Fruit fly (Drosophila melanogaster) whole organism, embryonic: Measurements from ENCODE around the gene STUB1.

Experiments
- Asciz ChIP-seq: fragments of 200-800 bp; sonication (Bioruptor generic); optimal IDR thresholded peaks from 2 replicates; lab custom pipeline; 2017; ENCODE audit warnings: missing biosample characterization, mild to moderate bottlenecking, missing genetic modification characterization, missing genetic modification reagents
- Atf-2 ChIP-seq: fragments of 200-800 bp; sonication (Bioruptor generic); optimal IDR thresholded peaks from 2 replicates; lab custom pipeline; 2016; ENCODE audit warnings: missing biosample characterization, missing genetic modification characterization
- Bgb ChIP-seq: fragments of 200-800 bp; sonication (Bioruptor generic); IDR thresholded peaks from 2 replicates; pipeline ENCODE4 v1.3.6; 2022; ENCODE audit warnings: missing biosample characterization, missing genetic modification characterization; ENCODE audit not compliant: partially characterized antibody
- CG10565 ChIP-seq: fragments of 200-800 bp; sonication (Bioruptor generic); optimal IDR thresholded peaks from 3 replicates; lab custom pipeline; 2016; ENCODE audit warnings: missing biosample characterization, mild to moderate bottlenecking, missing genetic modification characterization
- CG10654 ChIP-seq: fragments of 200-800 bp; sonication (Bioruptor generic); optimal IDR thresholded peaks from 2 replicates; lab custom pipeline; 2016; ENCODE audit warnings: missing biosample characterization, missing genetic modification characterization
- CG12071 ChIP-seq: fragments of 200-800 bp; sonication (Bioruptor generic); optimal IDR thresholded peaks from 3 replicates; lab custom pipeline; 2018; ENCODE audit warnings: missing biosample characterization, mild to moderate bottlenecking, missing genetic modification characterization
- CG12155 ChIP-seq: fragments of 200-800 bp; sonication (Bioruptor generic); optimal IDR thresholded peaks from 3 replicates; lab custom pipeline; 2016; ENCODE audit warnings: missing biosample characterization, missing genetic modification characterization
- CG12744 ChIP-seq: fragments of 200-800 bp; sonication (Bioruptor generic); optimal IDR thresholded peaks from 2 replicates; lab custom pipeline; 2016; ENCODE audit warnings: missing biosample characterization, missing genetic modification characterization
- CG13296 ChIP-seq: fragments of 200-800 bp; sonication (Bioruptor generic); optimal IDR thresholded peaks from 3 replicates; lab custom pipeline; 2018; ENCODE audit warnings: missing biosample characterization, mild to moderate bottlenecking, missing genetic modification characterization
- CG14710 ChIP-seq: fragments of 200-800 bp; sonication (Bioruptor generic); optimal IDR thresholded peaks from 3 replicates; lab custom pipeline; 2019; ENCODE audit warnings: missing biosample characterization, mild to moderate bottlenecking, missing genetic modification characterization, moderate library complexity
- CG14965 ChIP-seq: fragments of 200-800 bp; sonication (Bioruptor generic); optimal IDR thresholded peaks from 2 replicates; lab custom pipeline; 2016; ENCODE audit warnings: missing biosample characterization, missing genetic modification characterization, borderline replicate concordance
- CG15514 ChIP-seq: fragments of 200-800 bp; sonication (Bioruptor generic); optimal IDR thresholded peaks from 3 replicates; lab custom pipeline; 2017; ENCODE audit warnings: missing biosample characterization, missing genetic modification characterization, mild to moderate bottlenecking, moderate library complexity, missing genetic modification reagents
- CG15601 ChIP-seq: fragments of 200-800 bp; sonication (Bioruptor generic); optimal IDR thresholded peaks from 3 replicates; lab custom pipeline; 2019; ENCODE audit warnings: missing biosample characterization, mild to moderate bottlenecking, missing genetic modification characterization, moderate library complexity
- CG15696 ChIP-seq: fragments of 200-800 bp; sonication (Bioruptor generic); optimal IDR thresholded peaks from 2 replicates; lab custom pipeline; 2019; ENCODE audit warnings: missing biosample characterization, mild to moderate bottlenecking, missing genetic modification characterization, moderate library complexity
- CG1602 ChIP-seq: fragments of 200-800 bp; sonication (Bioruptor generic); optimal IDR thresholded peaks from 3 replicates; lab custom pipeline; 2016; ENCODE audit warnings: missing biosample characterization, missing genetic modification characterization
- CG16815 ChIP-seq: fragments of 200-800 bp; sonication (Bioruptor generic); optimal IDR thresholded peaks from 3 replicates; lab custom pipeline; 2017; ENCODE audit warnings: missing biosample characterization, mild to moderate bottlenecking, missing genetic modification characterization
- CG17385 ChIP-seq: fragments of 200-800 bp; sonication (Bioruptor generic); optimal IDR thresholded peaks from 3 replicates; lab custom pipeline; 2018; ENCODE audit warnings: missing biosample characterization, mild to moderate bottlenecking, missing genetic modification characterization
- CG17802 ChIP-seq: fragments of 200-800 bp; sonication (Bioruptor generic); optimal IDR thresholded peaks from 2 replicates; lab custom pipeline; 2018; ENCODE audit warnings: missing biosample characterization, mild to moderate bottlenecking, missing genetic modification characterization, moderate library complexity
- CG30020 ChIP-seq: fragments of 200-800 bp; optimal IDR thresholded peaks from 2 replicates; lab custom pipeline; 2019; ENCODE audit warnings: missing biosample characterization, mild to moderate bottlenecking, missing genetic modification characterization, moderate library complexity
- CG30431 ChIP-seq: fragments of 200-800 bp; sonication (Bioruptor generic); optimal IDR thresholded peaks from 2 replicates; lab custom pipeline; 2017; ENCODE audit warnings: missing biosample characterization, missing genetic modification characterization
- CG3847 ChIP-seq: fragments of 200-800 bp; sonication (Bioruptor generic); IDR thresholded peaks from 2 replicates; pipeline ENCODE4 v1.3.6; 2022; ENCODE audit warnings: missing biosample characterization, missing genetic modification characterization
- CG4707 ChIP-seq: fragments of 200-800 bp; sonication (Bioruptor generic); optimal IDR thresholded peaks from 2 replicates; lab custom pipeline; 2018; ENCODE audit warnings: missing biosample characterization, mild to moderate bottlenecking, missing genetic modification characterization, moderate library complexity
- CG6254 ChIP-seq: fragments of 200-800 bp; sonication (Bioruptor generic); optimal IDR thresholded peaks from 3 replicates; lab custom pipeline; 2017; ENCODE audit warnings: mild to moderate bottlenecking, missing biosample characterization, missing genetic modification reagents, missing genetic modification characterization
- CG6654 ChIP-seq: fragments of 200-800 bp; sonication (Bioruptor generic); optimal IDR thresholded peaks from 2 replicates; lab custom pipeline; 2017; ENCODE audit warnings: missing biosample characterization, mild to moderate bottlenecking, missing genetic modification characterization
- CG8388 ChIP-seq: fragments of 200-800 bp; sonication (Bioruptor generic); optimal IDR thresholded peaks from 2 replicates; lab custom pipeline; 2019; ENCODE audit warnings: missing biosample characterization, mild to moderate bottlenecking, missing genetic modification characterization, moderate library complexity
- Deaf1 ChIP-seq: fragments of 200-800 bp; optimal IDR thresholded peaks from 3 replicates; lab custom pipeline; 2019; ENCODE audit warnings: missing biosample characterization, mild to moderate bottlenecking, missing genetic modification characterization, moderate library complexity
- Ets97D ChIP-seq: fragments of 200-800 bp; sonication (Bioruptor generic); optimal IDR thresholded peaks from 3 replicates; lab custom pipeline; 2016; ENCODE audit warnings: missing biosample characterization, missing genetic modification characterization
- HHEX ChIP-seq: fragments of 200-800 bp; sonication (Bioruptor generic); optimal IDR thresholded peaks from 3 replicates; lab custom pipeline; 2017; ENCODE audit warnings: missing biosample characterization, mild to moderate bottlenecking, missing genetic modification characterization, missing genetic modification reagents
- HmgD ChIP-seq: fragments of 200-800 bp; sonication (Bioruptor generic); optimal IDR thresholded peaks from 3 replicates; lab custom pipeline; 2016; ENCODE audit warnings: missing biosample characterization, missing genetic modification characterization
- Hsf ChIP-seq: fragments of 200-800 bp; sonication (Bioruptor generic); optimal IDR thresholded peaks from 3 replicates; lab custom pipeline; 2016; ENCODE audit warnings: missing biosample characterization, missing genetic modification characterization
- MBD-R2 ChIP-seq: fragments of 200-800 bp; sonication (Bioruptor generic); IDR thresholded peaks from 2 replicates; pipeline ENCODE4 v1.3.6; 2022; ENCODE audit warnings: missing biosample characterization, missing genetic modification characterization
- Oaz ChIP-seq: fragments of 200-800 bp; sonication (Bioruptor generic); IDR thresholded peaks from 2 replicates; pipeline ENCODE4 v1.3.6; 2022; ENCODE audit warnings: missing biosample characterization, missing genetic modification characterization
- Sox100B ChIP-seq: fragments of 200-800 bp; sonication (Bioruptor generic); optimal IDR thresholded peaks from 3 replicates; lab custom pipeline; 2018; ENCODE audit warnings: missing biosample characterization, mild to moderate bottlenecking, missing genetic modification characterization
- Vsx1 ChIP-seq: fragments of 200-800 bp; sonication (Bioruptor generic); optimal IDR thresholded peaks from 2 replicates; lab custom pipeline; 2017; ENCODE audit warnings: missing biosample characterization, mild to moderate bottlenecking, missing genetic modification characterization, missing genetic modification reagents
- bcd ChIP-seq: fragments of 200-800 bp; sonication (Bioruptor generic); optimal IDR thresholded peaks from 2 replicates; lab custom pipeline; 2017; ENCODE audit warnings: missing biosample characterization, mild to moderate bottlenecking, missing genetic modification characterization
- btn ChIP-seq: fragments of 200-800 bp; sonication (Bioruptor generic); optimal IDR thresholded peaks from 2 replicates; lab custom pipeline; 2016; ENCODE audit warnings: missing biosample characterization, missing genetic modification characterization
- caup ChIP-seq: fragments of 200-800 bp; sonication (Bioruptor generic); optimal IDR thresholded peaks from 3 replicates; lab custom pipeline; 2017; ENCODE audit warnings: missing biosample characterization, mild to moderate bottlenecking, missing genetic modification characterization, moderate library complexity; ENCODE audit not compliant: severe bottlenecking
- dan ChIP-seq: fragments of 200-800 bp; sonication (Bioruptor generic); IDR thresholded peaks from 2 replicates; pipeline ENCODE4 v1.3.6; 2022; ENCODE audit warnings: missing biosample characterization, missing genetic modification characterization
- dpn ChIP-seq, 2 experiments: fragments of 200-800 bp; sonication (Bioruptor generic); optimal IDR thresholded peaks; 3 replicates each; lab custom pipeline; 2016; ENCODE audit warnings: missing biosample characterization in 2 of 2, missing genetic modification characterization in 2 of 2
- grau ChIP-seq: fragments of 200-800 bp; optimal IDR thresholded peaks from 3 replicates; lab custom pipeline; 2019; ENCODE audit warnings: missing biosample characterization, mild to moderate bottlenecking, missing genetic modification characterization, moderate library complexity
- jigr1 ChIP-seq: fragments of 200-800 bp; sonication (Bioruptor generic); IDR thresholded peaks from 3 replicates; pipeline ENCODE4 v1.3.6; 2022; ENCODE audit warnings: missing biosample characterization, missing genetic modification characterization
- lab ChIP-seq: fragments of 200-800 bp; sonication (Bioruptor generic); optimal IDR thresholded peaks from 3 replicates; lab custom pipeline; 2017; ENCODE audit warnings: missing biosample characterization, missing genetic modification characterization, mild to moderate bottlenecking, moderate library complexity, missing genetic modification reagents
- lola ChIP-seq, 3 experiments: fragments of >200 bp in 2 of 3; fragments of 200-800 bp in 1 of 3; sonication (Bioruptor generic) in 1 of 3; optimal IDR thresholded peaks; 2 replicates each; lab custom pipeline; 2017 to 2019; ENCODE audit warnings: missing biosample characterization in 3 of 3, missing genetic modification characterization in 3 of 3, mild to moderate bottlenecking in 1 of 3, moderate library complexity in 1 of 3
- mam ChIP-seq: fragments of 200-800 bp; sonication (Bioruptor generic); optimal IDR thresholded peaks from 3 replicates; lab custom pipeline; 2016; ENCODE audit warnings: missing biosample characterization, missing genetic modification characterization
- nmo ChIP-seq: fragments of 200-800 bp; sonication (Bioruptor generic); optimal IDR thresholded peaks from 2 replicates; lab custom pipeline; 2018; ENCODE audit warnings: missing biosample characterization, mild to moderate bottlenecking, missing genetic modification characterization, moderate library complexity
- prd ChIP-seq, 3 experiments: fragments of >200 bp in 2 of 3; fragments of 200-800 bp in 1 of 3; sonication (Bioruptor generic) in 1 of 3; optimal IDR thresholded peaks in 2 of 3; IDR thresholded peaks in 1 of 3; 2 replicates in 2 of 3; 3 replicates in 1 of 3; pipeline versions ENCODE4 v1.3.6 to Lab custom; 2017 to 2022; ENCODE audit warnings: missing biosample characterization in 1 of 3, missing genetic modification characterization in 1 of 3
- twi ChIP-seq: fragments of 200-800 bp; optimal IDR thresholded peaks from 2 replicates; lab custom pipeline; 2019; ENCODE audit warnings: missing biosample characterization, mild to moderate bottlenecking, missing genetic modification characterization, moderate library complexity
- unpg ChIP-seq: fragments of 200-800 bp; sonication (Bioruptor generic); optimal IDR thresholded peaks from 3 replicates; lab custom pipeline; 2018; ENCODE audit warnings: missing biosample characterization, mild to moderate bottlenecking, missing genetic modification characterization, moderate library complexity

Gene STUB1

dm6 chr2L:10466865-10467270, 29.5 kb downstream of the STUB1 start (continued):
- peak; percentile 61 for TF ChIP-seq CG1602 (GFP tag; lab: Kevin White, UChicago)
- TF ChIP-seq CG4707 (GFP tag; lab: Kevin White, UChicago) = no peak
- no peak for TF ChIP-seq CG30020 (tag; lab: Kevin White, UChicago)
- peak; percentile 49 for TF ChIP-seq CG10654 (GFP tag; lab: Kevin White, UChicago)
- TF ChIP-seq Asciz (GFP tag; lab: Kevin White, UChicago) = peak; percentile 63
- peak; percentile 24 for TF ChIP-seq CG17802 (tag; lab: Kevin White, UChicago)
- TF ChIP-seq HmgD = no peak
- no peak for TF ChIP-seq Bgb (GFP tag; lab: Robert Waterston, UW)
- peak; percentile 36 for TF ChIP-seq CG15514
- peak; percentile 35 for TF ChIP-seq CG12071
- peak; percentile 53 for TF ChIP-seq HHEX
- no peak for TF ChIP-seq prd (optimal IDR thresholded peaks at IDR 0.05; lab: Kevin White, UChicago)
- TF ChIP-seq prd (GFP tag; IDR thresholded peaks at IDR 0.05; lab: Robert Waterston, UW) = peak; percentile 82
- peak; percentile 48 for TF ChIP-seq lab (GFP tag; lab: Kevin White, UChicago)
- no peak for TF ChIP-seq CG12744 (GFP tag; lab: Kevin White, UChicago)
- peak; percentile 32 for TF ChIP-seq CG6654
- peak; percentile 44 for TF ChIP-seq btn (GFP tag; lab: Kevin White, UChicago)
- peak; percentile 89 for TF ChIP-seq nmo (GFP tag; lab: Kevin White, UChicago)
- TF ChIP-seq lola (GFP tag; optimal IDR thresholded peaks at IDR 0.05; lab: Kevin White, UChicago) = peak in 1 of 3 experiments; percentile 74
- peak; percentile 42 for TF ChIP-seq CG17385
- peak; percentile 52 for TF ChIP-seq grau (tag; lab: Kevin White, UChicago)
- 0 out of 3 replicates have a peak, but pooled peaks have one; percentile 46 for TF ChIP-seq jigr1 (GFP tag; lab: Robert Waterston, UW)
- TF ChIP-seq Deaf1 (tag; lab: Kevin White, UChicago) = no peak
- TF ChIP-seq CG15696 (tag; lab: Kevin White, UChicago) = peak; percentile 19
- TF ChIP-seq twi (tag; lab: Kevin White, UChicago) = peak; percentile 17
- TF ChIP-seq CG10565 = no peak
- peak; percentile 44 for TF ChIP-seq mam
- 0 out of 2 replicates have a peak, but pooled peaks have one; percentile 26 for TF ChIP-seq CG3847
- TF ChIP-seq Sox100B (GFP tag; lab: Kevin White, UChicago) = peak; percentile 82
- peak; percentile 57 for TF ChIP-seq Hsf
- TF ChIP-seq CG30431 (GFP tag; lab: Kevin White, UChicago) = peak; percentile 35
- TF ChIP-seq Oaz (GFP tag; lab: Robert Waterston, UW) = peak; percentile 31; the same call in 1 of the 2 replicates
- TF ChIP-seq Ets97D (GFP tag; lab: Kevin White, UChicago) = peak; percentile 4
- 0 out of 2 replicates have a peak, but pooled peaks have one; percentile 24 for TF ChIP-seq dan (GFP tag; lab: Robert Waterston, UW)
- peak; percentile 65 for TF ChIP-seq CG8388
- peak; percentile 65 for TF ChIP-seq CG6254 (GFP tag; lab: Kevin White, UChicago)
- TF ChIP-seq caup (GFP tag; lab: Kevin White, UChicago) = no peak
- TF ChIP-seq MBD-R2 (GFP tag; lab: Robert Waterston, UW) = no peak
- peak; percentile 14 for TF ChIP-seq CG12155 (GFP tag; lab: Kevin White, UChicago)
- peak; percentile 73 for TF ChIP-seq CG14710 (tag; lab: Kevin White, UChicago)
- peak; percentile 6 for TF ChIP-seq Vsx1
- peak; percentile 22 for TF ChIP-seq unpg
- TF ChIP-seq CG13296 = no peak
- TF ChIP-seq bcd (GFP tag; lab: Kevin White, UChicago) = peak; percentile 78
- TF ChIP-seq Atf-2 (GFP tag; lab: Kevin White, UChicago) = peak; percentile 20
- peak; percentile 29 for TF ChIP-seq CG14965
- TF ChIP-seq CG15601 (tag; lab: Kevin White, UChicago) = peak; percentile 46
- TF ChIP-seq CG16815 (GFP tag; lab: Kevin White, UChicago) = peak; percentile 57
- peak; percentile 52 to 56 for TF ChIP-seq dpn (GFP tag; optimal IDR thresholded peaks at IDR 0.05; lab: Kevin White, UChicago)
